Fruit fly (Drosophila melanogaster) whole organism, embryonic: ENCODE results near the gene CG11975.
A peak's percentile ranks its signal among the peaks of the same experiment; 100 is the strongest.

Source experiments
- B-H2 ChIP-seq: fragments of 200-800 bp; sonication (Bioruptor generic); optimal IDR thresholded peaks from 2 replicates; lab custom pipeline; 2018; ENCODE audit warnings: missing biosample characterization, mild to moderate bottlenecking, missing genetic modification characterization
- Bteb2 ChIP-seq: fragments of 200-800 bp; sonication (Bioruptor generic); optimal IDR thresholded peaks from 2 replicates; lab custom pipeline; 2016; ENCODE audit warnings: missing biosample characterization, missing genetic modification characterization
- CG11398 ChIP-seq: fragments of 200-800 bp; sonication (Bioruptor generic); optimal IDR thresholded peaks from 2 replicates; lab custom pipeline; 2016; ENCODE audit warnings: missing biosample characterization, missing genetic modification characterization
- CG11696 ChIP-seq: fragments of 200-800 bp; sonication (Bioruptor generic); IDR thresholded peaks from 2 replicates; pipeline ENCODE4 v1.3.6; 2022; ENCODE audit warnings: missing biosample characterization, missing genetic modification characterization
- CG11723 ChIP-seq: fragments of 200-800 bp; sonication (Bioruptor generic); optimal IDR thresholded peaks from 2 replicates; lab custom pipeline; 2017; ENCODE audit warnings: missing biosample characterization, mild to moderate bottlenecking, missing genetic modification characterization
- CG12155 ChIP-seq: fragments of 200-800 bp; sonication (Bioruptor generic); optimal IDR thresholded peaks from 3 replicates; lab custom pipeline; 2016; ENCODE audit warnings: missing biosample characterization, missing genetic modification characterization
- CG12219 ChIP-seq: fragments of 200-800 bp; sonication (Bioruptor generic); optimal IDR thresholded peaks from 3 replicates; lab custom pipeline; 2018; ENCODE audit warnings: missing biosample characterization, mild to moderate bottlenecking, missing genetic modification characterization
- CG1529 ChIP-seq: fragments of 200-800 bp; sonication (Bioruptor generic); optimal IDR thresholded peaks from 3 replicates; lab custom pipeline; 2018; ENCODE audit warnings: missing biosample characterization, missing genetic modification characterization
- CG18262 ChIP-seq: fragments of 200-800 bp; optimal IDR thresholded peaks from 3 replicates; lab custom pipeline; 2019; ENCODE audit warnings: missing biosample characterization, mild to moderate bottlenecking, missing genetic modification characterization, moderate library complexity
- CG18599 ChIP-seq: fragments of 200-800 bp; sonication (Bioruptor generic); optimal IDR thresholded peaks from 3 replicates; lab custom pipeline; 2017; ENCODE audit warnings: missing biosample characterization, missing genetic modification characterization, mild to moderate bottlenecking, moderate library complexity, missing genetic modification reagents
- CG2202 ChIP-seq: fragments of 200-800 bp; sonication (Bioruptor generic); optimal IDR thresholded peaks from 2 replicates; lab custom pipeline; 2018; ENCODE audit warnings: missing biosample characterization, mild to moderate bottlenecking, missing genetic modification characterization
- CG30403 ChIP-seq: fragments of 200-800 bp; sonication (Bioruptor generic); optimal IDR thresholded peaks from 3 replicates; lab custom pipeline; 2016; ENCODE audit warnings: missing biosample characterization, missing genetic modification characterization
- CG3838 ChIP-seq: fragments of 200-800 bp; sonication (Bioruptor generic); optimal IDR thresholded peaks from 3 replicates; lab custom pipeline; 2016; ENCODE audit warnings: missing biosample characterization, missing genetic modification characterization
- CG6683 ChIP-seq: fragments of 200-800 bp; sonication (Bioruptor generic); optimal IDR thresholded peaks from 2 replicates; lab custom pipeline; 2017; ENCODE audit warnings: missing biosample characterization, mild to moderate bottlenecking, missing genetic modification characterization, missing genetic modification reagents
- CG6765 ChIP-seq: fragments of 200-800 bp; sonication (Bioruptor generic); optimal IDR thresholded peaks from 3 replicates; lab custom pipeline; 2017; ENCODE audit warnings: missing biosample characterization, mild to moderate bottlenecking, missing genetic modification characterization
- CG7786 ChIP-seq: fragments of 200-800 bp; sonication (Bioruptor generic); optimal IDR thresholded peaks from 2 replicates; lab custom pipeline; 2016; ENCODE audit warnings: missing biosample characterization, missing genetic modification characterization
- CG7963 ChIP-seq: fragments of 200-800 bp; sonication (Bioruptor generic); IDR thresholded peaks from 3 replicates; pipeline ENCODE4 v1.3.6; 2022; ENCODE audit warnings: missing biosample characterization, missing genetic modification characterization; ENCODE audit not compliant: partially characterized antibody
- CG8290 ChIP-seq, 3 experiments: fragments of 200-800 bp; sonication (Bioruptor generic); optimal IDR thresholded peaks; 2 replicates each; lab custom pipeline; 2016 to 2019; ENCODE audit warnings: missing biosample characterization in 3 of 3, missing genetic modification characterization in 3 of 3, mild to moderate bottlenecking in 2 of 3, moderate library complexity in 1 of 3
- CG8924 ChIP-seq: fragments of 200-800 bp; optimal IDR thresholded peaks from 3 replicates; lab custom pipeline; 2019; ENCODE audit warnings: missing biosample characterization, mild to moderate bottlenecking, missing genetic modification characterization, moderate library complexity
- CG9817 ChIP-seq: fragments of 200-800 bp; sonication (Bioruptor generic); optimal IDR thresholded peaks from 2 replicates; lab custom pipeline; 2018; ENCODE audit warnings: missing biosample characterization, mild to moderate bottlenecking, missing genetic modification characterization, moderate library complexity
- D19B ChIP-seq: fragments of 200-800 bp; sonication (Bioruptor generic); optimal IDR thresholded peaks from 2 replicates; lab custom pipeline; 2017; ENCODE audit warnings: missing biosample characterization, mild to moderate bottlenecking, missing genetic modification characterization
- Dll ChIP-seq: fragments of 200-800 bp; sonication (Bioruptor generic); IDR thresholded peaks from 4 replicates; pipeline ENCODE4 v1.3.6; 2022; ENCODE audit warnings: missing biosample characterization, missing genetic modification characterization; ENCODE audit not compliant: partially characterized antibody
- Doc2 ChIP-seq: fragments of 200-800 bp; sonication (Bioruptor generic); IDR thresholded peaks from 2 replicates; pipeline ENCODE4 v1.3.6; 2022; ENCODE audit warnings: missing biosample characterization, missing genetic modification characterization
- Drgx ChIP-seq: fragments of 200-800 bp; sonication (Bioruptor generic); IDR thresholded peaks from 2 replicates; pipeline ENCODE4 v1.3.6; 2022; ENCODE audit warnings: missing biosample characterization, missing genetic modification characterization
- Fer2 ChIP-seq: fragments of 200-800 bp; sonication (Bioruptor generic); optimal IDR thresholded peaks from 2 replicates; lab custom pipeline; 2018; ENCODE audit warnings: missing biosample characterization, mild to moderate bottlenecking, missing genetic modification characterization, moderate library complexity
- H15 ChIP-seq: fragments of 200-800 bp; sonication (Bioruptor generic); IDR thresholded peaks from 3 replicates; pipeline ENCODE4 v1.3.6; 2022; ENCODE audit warnings: missing biosample characterization, missing genetic modification characterization
- HLH4C ChIP-seq: fragments of 200-800 bp; sonication (Bioruptor generic); IDR thresholded peaks from 3 replicates; pipeline ENCODE4 v1.3.6; 2022; ENCODE audit warnings: missing biosample characterization, missing genetic modification characterization; ENCODE audit not compliant: partially characterized antibody
- HLH54F ChIP-seq: fragments of 200-800 bp; sonication (Bioruptor generic); optimal IDR thresholded peaks from 3 replicates; lab custom pipeline; 2016; ENCODE audit warnings: missing biosample characterization, missing genetic modification characterization
- Hey ChIP-seq: fragments of 200-800 bp; sonication (Bioruptor generic); optimal IDR thresholded peaks from 3 replicates; lab custom pipeline; 2018; ENCODE audit warnings: missing biosample characterization, mild to moderate bottlenecking, missing genetic modification characterization
- HmgD ChIP-seq: fragments of 200-800 bp; sonication (Bioruptor generic); optimal IDR thresholded peaks from 3 replicates; lab custom pipeline; 2016; ENCODE audit warnings: missing biosample characterization, missing genetic modification characterization
- Hr51 ChIP-seq, 2 experiments: fragments of 200-800 bp; sonication (Bioruptor generic); optimal IDR thresholded peaks; 2 replicates in 1 of 2; 3 replicates in 1 of 2; lab custom pipeline; 2016 to 2018; ENCODE audit warnings: missing biosample characterization in 2 of 2, missing genetic modification characterization in 2 of 2, mild to moderate bottlenecking in 1 of 2, moderate library complexity in 1 of 2
- Med ChIP-seq: fragments of 200-800 bp; sonication (Bioruptor generic); peaks from one replicate; lab custom pipeline; 2016; ENCODE audit warnings: missing biosample characterization, missing genetic modification characterization, mild to moderate bottlenecking, inconsistent platforms, moderate library complexity
- NC2α ChIP-seq: fragments of 200-800 bp; sonication (Bioruptor generic); optimal IDR thresholded peaks from 2 replicates; lab custom pipeline; 2016; ENCODE audit warnings: missing biosample characterization, missing genetic modification characterization
- NFAT ChIP-seq: fragments of 200-800 bp; sonication (Bioruptor generic); IDR thresholded peaks from 2 replicates; pipeline ENCODE4 v1.3.6; 2022; ENCODE audit warnings: missing biosample characterization, missing genetic modification characterization
- NfI ChIP-seq: fragments of 200-800 bp; sonication (Bioruptor generic); optimal IDR thresholded peaks from 3 replicates; lab custom pipeline; 2018; ENCODE audit warnings: missing biosample characterization, mild to moderate bottlenecking, missing genetic modification characterization, moderate library complexity
- Side ChIP-seq: fragments of 200-800 bp; sonication (Bioruptor generic); optimal IDR thresholded peaks from 2 replicates; lab custom pipeline; 2016; ENCODE audit warnings: missing biosample characterization, missing genetic modification characterization
- al ChIP-seq: fragments of 200-800 bp; sonication (Bioruptor generic); IDR thresholded peaks from 2 replicates; pipeline ENCODE4 v1.3.6; 2022; ENCODE audit warnings: missing biosample characterization, missing genetic modification characterization
- ato ChIP-seq: fragments of 200-800 bp; sonication (Bioruptor generic); IDR thresholded peaks from 2 replicates; pipeline ENCODE4 v1.3.6; 2022; ENCODE audit warnings: missing biosample characterization, missing genetic modification characterization; ENCODE audit not compliant: partially characterized antibody
- corto ChIP-seq: fragments of 200-800 bp; sonication (Bioruptor generic); optimal IDR thresholded peaks from 2 replicates; lab custom pipeline; 2016; ENCODE audit warnings: missing biosample characterization, mild to moderate bottlenecking, missing genetic modification characterization, moderate library complexity
- cwo ChIP-seq: fragments of 200-800 bp; sonication (Bioruptor generic); optimal IDR thresholded peaks from 3 replicates; lab custom pipeline; 2017; ENCODE audit warnings: missing biosample characterization, missing genetic modification characterization, mild to moderate bottlenecking, moderate library complexity, missing genetic modification reagents
- dati ChIP-seq: fragments of 200-800 bp; sonication (Bioruptor generic); IDR thresholded peaks from 2 replicates; pipeline ENCODE4 v1.3.6; 2022; ENCODE audit warnings: missing biosample characterization, missing genetic modification characterization
- gcm2 ChIP-seq: fragments of 200-800 bp; sonication (Bioruptor generic); optimal IDR thresholded peaks from 2 replicates; lab custom pipeline; 2016; ENCODE audit warnings: missing biosample characterization, missing genetic modification characterization
- insv ChIP-seq, 2 experiments: fragments of 200-800 bp; sonication (Bioruptor generic); optimal IDR thresholded peaks; 3 replicates each; lab custom pipeline; 2016 to 2018; ENCODE audit warnings: missing biosample characterization in 2 of 2, missing genetic modification characterization in 2 of 2
- nerfin-2 ChIP-seq: fragments of 200-800 bp; sonication (Bioruptor generic); IDR thresholded peaks from 2 replicates; pipeline ENCODE4 v1.3.6; 2022; ENCODE audit warnings: missing biosample characterization, missing genetic modification characterization; ENCODE audit not compliant: partially characterized antibody
- scrt ChIP-seq: fragments of 200-800 bp; sonication (Bioruptor generic); optimal IDR thresholded peaks from 2 replicates; lab custom pipeline; 2018; ENCODE audit warnings: missing biosample characterization, mild to moderate bottlenecking, missing genetic modification characterization, moderate library complexity
- sima ChIP-seq: fragments of 200-800 bp; sonication (Bioruptor generic); optimal IDR thresholded peaks from 2 replicates; lab custom pipeline; 2016; ENCODE audit warnings: missing biosample characterization, missing genetic modification characterization
- toy ChIP-seq: fragments of 200-800 bp; sonication (Bioruptor generic); IDR thresholded peaks from 2 replicates; pipeline ENCODE4 v1.3.6; 2022; ENCODE audit warnings: missing biosample characterization, missing genetic modification characterization
- trh ChIP-seq: fragments of 200-800 bp; sonication (Bioruptor generic); optimal IDR thresholded peaks from 2 replicates; lab custom pipeline; 2016; ENCODE audit warnings: missing biosample characterization, missing genetic modification characterization
- ttk ChIP-seq: fragments of 200-800 bp; sonication (Bioruptor generic); IDR thresholded peaks from 2 replicates; pipeline ENCODE4 v2.1.2; 2022; ENCODE audit warnings: missing biosample characterization, missing genetic modification characterization
- zen ChIP-seq: fragments of 200-800 bp; sonication (Bioruptor generic); optimal IDR thresholded peaks from 3 replicates; lab custom pipeline; 2018; ENCODE audit warnings: missing biosample characterization, mild to moderate bottlenecking, missing genetic modification characterization, moderate library complexity

CG11975 gene

dm6 chr3R:9039448-9039847 lies 46.4 kb downstream of the CG11975 start, which contains the start of gene neur (continued):
- TF ChIP-seq insv (GFP tag; optimal IDR thresholded peaks at IDR 0.05; lab: Kevin White, UChicago) (peak in 1 of 2 experiments; percentile 22), scrt (GFP tag; lab: Kevin White, UChicago) (no peak), CG11398 (GFP tag; lab: Kevin White, UChicago) (no peak), CG30403 (GFP tag; lab: Kevin White, UChicago) (peak; percentile 26), CG7786 (GFP tag; lab: Kevin White, UChicago) (no peak), NfI (peak; percentile 40), CG18262 (tag; lab: Kevin White, UChicago) (peak; percentile 30), CG11696 (GFP tag; lab: Robert Waterston, UW) (no peak), Doc2 (GFP tag; lab: Robert Waterston, UW) (no peak), CG6683 (GFP tag; lab: Kevin White, UChicago) (no peak), CG12155 (GFP tag; lab: Kevin White, UChicago) (peak; percentile 63), Side (peak; percentile 32), CG12219 (GFP tag; lab: Kevin White, UChicago) (no peak), dati (GFP tag; lab: Robert Waterston, UW) (no peak), Bteb2 (GFP tag; lab: Kevin White, UChicago) (no peak), H15 (GFP tag; lab: Robert Waterston, UW) (no peak), ttk (GFP tag; lab: Robert Waterston, UW) (no peak), Hr51 (GFP tag; optimal IDR thresholded peaks at IDR 0.05; lab: Kevin White, UChicago) (no peak), CG18599 (GFP tag; lab: Kevin White, UChicago) (peak; percentile 4), ato (GFP tag; lab: Robert Waterston, UW) (peak; percentile 58; the same call in 1 of the 2 replicates), CG6765 (no peak), CG1529 (no peak), NC2α (GFP tag; lab: Kevin White, UChicago) (no peak), CG7963 (peak; percentile 40; the same call in 1 of the 3 replicates), cwo (no peak), NFAT (GFP tag; lab: Robert Waterston, UW) (no peak), al (GFP tag; lab: Robert Waterston, UW) (no peak), Fer2 (tag; lab: Kevin White, UChicago) (no peak), CG9817 (tag; lab: Kevin White, UChicago) (peak; percentile 38), toy (GFP tag; lab: Robert Waterston, UW) (no peak), trh (GFP tag; lab: Kevin White, UChicago) (no peak), HLH54F (peak; percentile 17), Hey (tag; lab: Kevin White, UChicago) (no peak), CG8290 (GFP tag; optimal IDR thresholded peaks at IDR 0.05; lab: Kevin White, UChicago) (peak; percentile 24), CG8290 (tag; optimal IDR thresholded peaks at IDR 0.05; lab: Kevin White, UChicago) (peak in 1 of 2 experiments; percentile 1), Med (GFP tag; lab: Kevin White, UChicago) (peak; percentile 86), CG8924 (tag; lab: Kevin White, UChicago) (peak; percentile 44), gcm2 (GFP tag; lab: Kevin White, UChicago) (no peak), Dll (peak; percentile 80), D19B (GFP tag; lab: Kevin White, UChicago) (no peak), HmgD (GFP tag; lab: Kevin White, UChicago) (peak; percentile 19), corto (GFP tag; lab: Kevin White, UChicago) (no peak), B-H2 (GFP tag; lab: Kevin White, UChicago) (no peak), HLH4C (GFP tag; lab: Robert Waterston, UW) (peak; percentile 65; the same call in 2 of the 3 replicates), CG3838 (GFP tag; lab: Kevin White, UChicago) (no peak), CG11723 (no peak), sima (GFP tag; lab: Kevin White, UChicago) (no peak), zen (peak; percentile 11), Drgx (GFP tag; lab: Robert Waterston, UW) (no peak), nerfin-2 (GFP tag; lab: Robert Waterston, UW) (0 out of 2 replicates have a peak, but pooled peaks have one; percentile 13), CG2202 (tag; lab: Kevin White, UChicago) (no peak)
